Fruit fly (Drosophila melanogaster) whole organism, embryonic: ENCODE measurements around the gene Hsp83.

ENCODE experiments used
- ATbp ChIP-seq: fragments of 200-800 bp; sonication (Bioruptor generic); optimal IDR thresholded peaks from 2 replicates; lab custom pipeline; 2017; ENCODE audit warnings: missing biosample characterization, mild to moderate bottlenecking, missing genetic modification characterization, missing genetic modification reagents
- Abd-B ChIP-seq: fragments of 200-800 bp; sonication (Bioruptor generic); optimal IDR thresholded peaks from 2 replicates; lab custom pipeline; 2018; ENCODE audit warnings: missing biosample characterization, mild to moderate bottlenecking, missing genetic modification characterization, moderate library complexity
- Bgb ChIP-seq: fragments of 200-800 bp; sonication (Bioruptor generic); IDR thresholded peaks from 2 replicates; pipeline ENCODE4 v1.3.6; 2022; ENCODE audit warnings: missing biosample characterization, missing genetic modification characterization; ENCODE audit not compliant: partially characterized antibody
- BtbVII ChIP-seq: fragments of 200-800 bp; sonication (Bioruptor generic); optimal IDR thresholded peaks from 3 replicates; lab custom pipeline; 2017; ENCODE audit warnings: missing biosample characterization, mild to moderate bottlenecking, missing genetic modification characterization
- CG10209 ChIP-seq: fragments of 200-800 bp; sonication (Bioruptor generic); optimal IDR thresholded peaks from 3 replicates; lab custom pipeline; 2017; ENCODE audit warnings: missing biosample characterization, mild to moderate bottlenecking, missing genetic modification characterization, missing genetic modification reagents
- CG12219 ChIP-seq: fragments of 200-800 bp; sonication (Bioruptor generic); optimal IDR thresholded peaks from 3 replicates; lab custom pipeline; 2018; ENCODE audit warnings: missing biosample characterization, mild to moderate bottlenecking, missing genetic modification characterization
- CG12744 ChIP-seq: fragments of 200-800 bp; sonication (Bioruptor generic); optimal IDR thresholded peaks from 2 replicates; lab custom pipeline; 2016; ENCODE audit warnings: missing biosample characterization, missing genetic modification characterization
- CG13775 ChIP-seq: fragments of 200-800 bp; sonication (Bioruptor generic); optimal IDR thresholded peaks from 3 replicates; lab custom pipeline; 2017; ENCODE audit warnings: missing biosample characterization, mild to moderate bottlenecking, missing genetic modification characterization
- CG14860 ChIP-seq: fragments of 200-800 bp; sonication (Bioruptor generic); IDR thresholded peaks from 3 replicates; pipeline ENCODE4 v1.3.6; 2022; ENCODE audit warnings: missing biosample characterization, missing genetic modification characterization; ENCODE audit not compliant: partially characterized antibody
- CG17361 ChIP-seq: fragments of 200-800 bp; sonication (Bioruptor generic); IDR thresholded peaks from 3 replicates; pipeline ENCODE4 v1.3.6; 2022; ENCODE audit warnings: missing biosample characterization, missing genetic modification characterization
- CG17612 ChIP-seq: fragments of 200-800 bp; sonication (Bioruptor generic); IDR thresholded peaks from 2 replicates; pipeline ENCODE4 v1.3.6; 2022; ENCODE audit warnings: missing biosample characterization, missing genetic modification characterization
- CG18011 ChIP-seq: fragments of 200-800 bp; sonication (Bioruptor generic); optimal IDR thresholded peaks from 2 replicates; lab custom pipeline; 2017; ENCODE audit warnings: missing biosample characterization, missing genetic modification characterization, mild to moderate bottlenecking, moderate library complexity, missing genotype
- CG2712 ChIP-seq: fragments of 200-800 bp; optimal IDR thresholded peaks from 3 replicates; lab custom pipeline; 2019; ENCODE audit warnings: missing biosample characterization, mild to moderate bottlenecking, missing genetic modification characterization, moderate library complexity
- CG30403 ChIP-seq: fragments of 200-800 bp; sonication (Bioruptor generic); optimal IDR thresholded peaks from 3 replicates; lab custom pipeline; 2016; ENCODE audit warnings: missing biosample characterization, missing genetic modification characterization
- CG31224 ChIP-seq: fragments of 200-800 bp; sonication (Bioruptor generic); IDR thresholded peaks from 2 replicates; pipeline ENCODE4 v1.3.6; 2022; ENCODE audit warnings: missing biosample characterization, missing genetic modification characterization
- CG4328 ChIP-seq: fragments of 200-800 bp; sonication (Bioruptor generic); optimal IDR thresholded peaks from 3 replicates; lab custom pipeline; 2017; ENCODE audit warnings: missing biosample characterization, missing genetic modification reagents, missing genetic modification characterization
- CG4617 ChIP-seq: fragments of 200-800 bp; sonication (Bioruptor generic); optimal IDR thresholded peaks from 3 replicates; lab custom pipeline; 2016; ENCODE audit warnings: missing biosample characterization, missing genetic modification characterization, borderline replicate concordance
- CG6791 ChIP-seq: fragments of 200-800 bp; sonication (Bioruptor generic); IDR thresholded peaks from 3 replicates; pipeline ENCODE4 v1.3.6; 2022; ENCODE audit warnings: missing biosample characterization, missing genetic modification characterization; ENCODE audit not compliant: partially characterized antibody
- CG7786 ChIP-seq: fragments of 200-800 bp; sonication (Bioruptor generic); optimal IDR thresholded peaks from 2 replicates; lab custom pipeline; 2016; ENCODE audit warnings: missing biosample characterization, missing genetic modification characterization
- CG7928 ChIP-seq: fragments of 200-800 bp; sonication (Bioruptor generic); optimal IDR thresholded peaks from 2 replicates; lab custom pipeline; 2017; ENCODE audit warnings: missing biosample characterization, mild to moderate bottlenecking, missing genetic modification characterization
- CG9215 ChIP-seq: fragments of 200-800 bp; sonication (Bioruptor generic); IDR thresholded peaks from 2 replicates; pipeline ENCODE4 v1.3.6; 2022; ENCODE audit warnings: missing biosample characterization, missing genetic modification characterization
- CoRest ChIP-seq: fragments of 200-800 bp; sonication (Bioruptor generic); optimal IDR thresholded peaks from 3 replicates; lab custom pipeline; 2018; ENCODE audit warnings: missing biosample characterization, mild to moderate bottlenecking, missing genetic modification characterization, moderate library complexity
- Doc3 ChIP-seq: fragments of 200-800 bp; sonication (Bioruptor generic); IDR thresholded peaks from 3 replicates; pipeline ENCODE4 v1.3.6; 2022; ENCODE audit warnings: missing biosample characterization, missing genetic modification characterization; ENCODE audit not compliant: partially characterized antibody
- HLH54F ChIP-seq: fragments of 200-800 bp; sonication (Bioruptor generic); optimal IDR thresholded peaks from 3 replicates; lab custom pipeline; 2016; ENCODE audit warnings: missing biosample characterization, missing genetic modification characterization
- HLHmδ ChIP-seq: fragments of 200-800 bp; sonication (Bioruptor generic); optimal IDR thresholded peaks from 2 replicates; lab custom pipeline; 2018; ENCODE audit warnings: missing biosample characterization, mild to moderate bottlenecking, missing genetic modification characterization, moderate library complexity
- Hmx ChIP-seq: fragments of 200-800 bp; sonication (Bioruptor generic); optimal IDR thresholded peaks from 2 replicates; lab custom pipeline; 2016; ENCODE audit warnings: missing biosample characterization, missing genetic modification characterization
- Hr3 ChIP-seq: fragments of 200-800 bp; sonication (Bioruptor generic); optimal IDR thresholded peaks from 3 replicates; lab custom pipeline; 2016; ENCODE audit warnings: missing biosample characterization, missing genetic modification characterization
- Hr78 ChIP-seq, 2 experiments: fragments of 200-800 bp in 1 of 2; fragments of >200 bp in 1 of 2; sonication (Bioruptor generic) in 1 of 2; optimal IDR thresholded peaks; 2 replicates each; lab custom pipeline; 2017 to 2019; ENCODE audit warnings: missing biosample characterization in 2 of 2, missing genetic modification characterization in 2 of 2, mild to moderate bottlenecking in 1 of 2, moderate library complexity in 1 of 2
- MTF-1 ChIP-seq: fragments of 200-800 bp; sonication (Bioruptor generic); optimal IDR thresholded peaks from 2 replicates; lab custom pipeline; 2018; ENCODE audit warnings: missing biosample characterization, mild to moderate bottlenecking, missing genetic modification characterization, borderline replicate concordance
- Nf-YC ChIP-seq: fragments of 200-800 bp; optimal IDR thresholded peaks from 3 replicates; lab custom pipeline; 2019; ENCODE audit warnings: missing biosample characterization, mild to moderate bottlenecking, missing genetic modification characterization, moderate library complexity
- Pdp1 ChIP-seq, 2 experiments: fragments of 200-800 bp; sonication (Bioruptor generic); optimal IDR thresholded peaks; 3 replicates each; lab custom pipeline; 2016; ENCODE audit warnings: missing biosample characterization in 2 of 2, missing genetic modification characterization in 2 of 2, mild to moderate bottlenecking in 1 of 2, moderate library complexity in 1 of 2
- Xbp1 ChIP-seq: fragments of 200-800 bp; sonication (Bioruptor generic); optimal IDR thresholded peaks from 3 replicates; lab custom pipeline; 2016; ENCODE audit warnings: missing biosample characterization, mild to moderate bottlenecking, missing genetic modification characterization
- cas ChIP-seq: fragments of 200-800 bp; sonication (Bioruptor generic); IDR thresholded peaks from 2 replicates; pipeline ENCODE4 v1.3.6; 2022; ENCODE audit warnings: missing biosample characterization, missing genetic modification characterization
- hbn ChIP-seq: fragments of 200-800 bp; sonication (Bioruptor generic); IDR thresholded peaks from 2 replicates; pipeline ENCODE4 v1.3.6; 2022; ENCODE audit warnings: missing biosample characterization, missing genetic modification characterization; ENCODE audit not compliant: partially characterized antibody
- inv ChIP-seq: fragments of 200-800 bp; sonication (Bioruptor generic); IDR thresholded peaks from 2 replicates; pipeline ENCODE4 v1.3.6; 2022; ENCODE audit warnings: missing biosample characterization, missing genetic modification characterization; ENCODE audit not compliant: partially characterized antibody
- lola ChIP-seq, 3 experiments: fragments of >200 bp in 2 of 3; fragments of 200-800 bp in 1 of 3; sonication (Bioruptor generic) in 1 of 3; optimal IDR thresholded peaks; 2 replicates each; lab custom pipeline; 2017 to 2019; ENCODE audit warnings: missing biosample characterization in 3 of 3, missing genetic modification characterization in 3 of 3, mild to moderate bottlenecking in 1 of 3, moderate library complexity in 1 of 3
- onecut ChIP-seq: fragments of 200-800 bp; sonication (Bioruptor generic); IDR thresholded peaks from 2 replicates; pipeline ENCODE4 v1.3.6; 2022; ENCODE audit warnings: missing biosample characterization, missing genetic modification characterization
- pnt ChIP-seq: fragments of 200-800 bp; sonication (Bioruptor generic); optimal IDR thresholded peaks from 3 replicates; lab custom pipeline; 2016; ENCODE audit warnings: missing biosample characterization, missing genetic modification characterization
- sd ChIP-seq: fragments of 200-800 bp; sonication (Bioruptor generic); optimal IDR thresholded peaks from 3 replicates; lab custom pipeline; 2018; ENCODE audit warnings: missing biosample characterization, mild to moderate bottlenecking, missing genetic modification characterization, moderate library complexity
- sim ChIP-seq: fragments of 200-800 bp; sonication (Bioruptor generic); IDR thresholded peaks from 2 replicates; pipeline ENCODE4 v1.3.6; 2022; ENCODE audit warnings: missing biosample characterization, missing genetic modification characterization
- sisA ChIP-seq: fragments of 200-800 bp; sonication (Bioruptor generic); IDR thresholded peaks from 2 replicates; pipeline ENCODE4 v1.3.6; 2022; ENCODE audit warnings: missing biosample characterization, missing genetic modification characterization
- slbo ChIP-seq: fragments of 200-800 bp; sonication (Bioruptor generic); IDR thresholded peaks from 2 replicates; pipeline ENCODE4 v1.3.6; 2022; ENCODE audit warnings: missing biosample characterization, missing genetic modification characterization
- slp2 ChIP-seq: fragments of 200-800 bp; sonication (Bioruptor generic); optimal IDR thresholded peaks from 2 replicates; lab custom pipeline; 2016; ENCODE audit warnings: missing biosample characterization, missing genetic modification characterization
- sob ChIP-seq: fragments of 200-800 bp; sonication (Bioruptor generic); IDR thresholded peaks from 2 replicates; pipeline ENCODE4 v1.3.6; 2022; ENCODE audit warnings: missing biosample characterization, missing genetic modification characterization
- unc-4 ChIP-seq: fragments of 200-800 bp; sonication (Bioruptor generic); IDR thresholded peaks from 2 replicates; pipeline ENCODE4 v1.3.6; 2022; ENCODE audit warnings: missing biosample characterization, missing genetic modification characterization; ENCODE audit not compliant: partially characterized antibody
- wdn ChIP-seq: fragments of 200-800 bp; sonication (Bioruptor generic); IDR thresholded peaks from 2 replicates; pipeline ENCODE4 v1.3.6; 2022; ENCODE audit warnings: missing biosample characterization, missing genetic modification characterization
- wor ChIP-seq: fragments of 200-800 bp; sonication (Bioruptor generic); IDR thresholded peaks from 2 replicates; pipeline ENCODE4 v1.3.6; 2022; ENCODE audit warnings: missing biosample characterization, missing genetic modification characterization

Gene Hsp83

DNA sequence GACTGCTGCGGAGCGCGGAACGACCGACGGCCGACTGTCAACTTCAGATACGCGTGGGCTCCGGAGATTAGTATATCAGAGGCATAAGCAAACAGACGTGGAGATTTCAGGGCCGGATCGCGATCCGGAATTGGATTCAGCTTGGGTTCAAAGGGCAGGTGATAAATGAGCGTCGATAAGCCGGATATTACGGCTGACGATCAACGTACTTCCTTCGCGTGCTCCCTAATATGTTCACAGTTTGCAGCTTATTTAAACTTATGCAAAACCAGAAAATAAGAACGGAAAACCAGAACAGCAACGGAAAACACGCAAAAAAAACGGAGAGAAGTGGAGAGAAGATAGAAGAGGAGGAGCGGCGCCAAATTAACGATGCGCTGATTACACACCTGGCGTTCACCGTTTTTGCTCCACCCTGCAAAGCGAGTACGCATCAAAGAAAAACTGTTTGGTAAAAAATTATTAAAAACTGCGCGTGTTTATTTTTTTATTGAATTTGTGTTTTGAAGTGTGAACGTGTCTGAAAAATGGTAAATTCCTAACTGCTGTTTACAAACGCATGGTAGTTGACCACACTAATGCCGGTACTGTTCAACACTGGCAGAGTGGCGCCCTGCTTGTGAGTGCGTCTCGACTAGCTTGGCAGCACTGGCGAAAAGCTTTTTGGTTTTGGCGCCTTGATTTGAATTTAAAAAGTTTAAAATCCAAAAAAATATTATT, 46.4 kb downstream of the Hsp83 start, which contains the start of gene CG17746 (continued):
- TF ChIP-seq cas (GFP tag; lab: Robert Waterston, UW), result peak; percentile 33; the same call in 1 of the 2 replicates
- TF ChIP-seq CG18011 (GFP tag; lab: Kevin White, UChicago), result no peak
- peak; percentile 36 for TF ChIP-seq HLHmδ (GFP tag; lab: Kevin White, UChicago)
- peak; percentile 40 for TF ChIP-seq Nf-YC (tag; lab: Kevin White, UChicago)
- TF ChIP-seq MTF-1 (GFP tag; lab: Kevin White, UChicago), result no peak
- peak; percentile 58 for TF ChIP-seq Bgb (GFP tag; lab: Robert Waterston, UW)
- peak; percentile 67; the same call in 1 of the 2 replicates for TF ChIP-seq sob (GFP tag; lab: Robert Waterston, UW)
- TF ChIP-seq CG7928, result peak; percentile 41
- TF ChIP-seq slbo (GFP tag; lab: Robert Waterston, UW), result peak; percentile 76
- TF ChIP-seq BtbVII (GFP tag; lab: Kevin White, UChicago), result peak; percentile 0
- no peak for TF ChIP-seq sim (GFP tag; lab: Robert Waterston, UW)
- 0 out of 2 replicates have a peak, but pooled peaks have one; percentile 5 for TF ChIP-seq wdn (GFP tag; lab: Robert Waterston, UW)
- TF ChIP-seq Doc3 (GFP tag; lab: Robert Waterston, UW), result no peak
- TF ChIP-seq Hr78 (GFP tag; optimal IDR thresholded peaks at IDR 0.05; lab: Kevin White, UChicago), result peak in 1 of 2 experiments; percentile 66
- no peak for TF ChIP-seq inv (GFP tag; lab: Robert Waterston, UW)
- no peak for TF ChIP-seq slp2 (GFP tag; lab: Kevin White, UChicago)
- TF ChIP-seq CG7786 (GFP tag; lab: Kevin White, UChicago), result peak; percentile 27
- no peak for TF ChIP-seq lola (GFP tag; optimal IDR thresholded peaks at IDR 0.05; lab: Kevin White, UChicago)
- no peak for TF ChIP-seq CG12219 (GFP tag; lab: Kevin White, UChicago)
- peak; percentile 50 for TF ChIP-seq CG12744 (GFP tag; lab: Kevin White, UChicago)
- TF ChIP-seq CG2712 (tag; lab: Kevin White, UChicago), result peak; percentile 56
- peak; percentile 38 for TF ChIP-seq Xbp1 (GFP tag; lab: Kevin White, UChicago)
- TF ChIP-seq CoRest (tag; lab: Kevin White, UChicago), result peak; percentile 60
- no peak for TF ChIP-seq sd (tag; lab: Kevin White, UChicago)
- peak; percentile 6 for TF ChIP-seq CG13775 (GFP tag; lab: Kevin White, UChicago)
- TF ChIP-seq CG4617 (GFP tag; lab: Kevin White, UChicago), result peak; percentile 91
- TF ChIP-seq ATbp (GFP tag; lab: Kevin White, UChicago), result no peak
- TF ChIP-seq onecut (GFP tag; lab: Robert Waterston, UW), result 0 out of 2 replicates have a peak, but pooled peaks have one; percentile 6
- TF ChIP-seq wor (GFP tag; lab: Robert Waterston, UW), result no peak
- TF ChIP-seq CG14860, result peak; percentile 41; the same call in 1 of the 3 replicates
- TF ChIP-seq pnt, result peak; percentile 2
- 0 out of 2 replicates have a peak, but pooled peaks have one; percentile 32 for TF ChIP-seq hbn (GFP tag; lab: Robert Waterston, UW)
- TF ChIP-seq Hmx (GFP tag; lab: Kevin White, UChicago), result no peak
- peak in 1 of 2 experiments; percentile 63 for TF ChIP-seq Pdp1 (GFP tag; optimal IDR thresholded peaks at IDR 0.05; lab: Kevin White, UChicago)
- TF ChIP-seq CG31224, result no peak
- TF ChIP-seq CG17361 (GFP tag; lab: Robert Waterston, UW), result no peak; the same call in 2 of the 3 replicates
- peak; percentile 41; the same call in 1 of the 2 replicates for TF ChIP-seq unc-4 (GFP tag; lab: Robert Waterston, UW)
- TF ChIP-seq Hr3, result peak; percentile 41
- TF ChIP-seq CG6791 (GFP tag; lab: Robert Waterston, UW), result peak; percentile 67
- TF ChIP-seq Abd-B (GFP tag; lab: Kevin White, UChicago), result no peak
- TF ChIP-seq CG10209 (GFP tag; lab: Kevin White, UChicago), result no peak
- peak; percentile 26; the same call in 1 of the 2 replicates for TF ChIP-seq sisA (GFP tag; lab: Robert Waterston, UW)
- TF ChIP-seq CG9215 (GFP tag; lab: Robert Waterston, UW), result no peak
- TF ChIP-seq CG17612 (GFP tag; lab: Robert Waterston, UW), result no peak
- no peak for TF ChIP-seq CG4328
- TF ChIP-seq HLH54F (GFP tag; lab: Kevin White, UChicago), result peak; percentile 32
- TF ChIP-seq CG30403 (GFP tag; lab: Kevin White, UChicago), result peak; percentile 60
